Fruit fly (Drosophila melanogaster): ENCODE measurements around the gene Tango10.
A peak's percentile ranks its signal among the peaks of the same experiment; 100 is the strongest.

Gene Tango10

DNA sequence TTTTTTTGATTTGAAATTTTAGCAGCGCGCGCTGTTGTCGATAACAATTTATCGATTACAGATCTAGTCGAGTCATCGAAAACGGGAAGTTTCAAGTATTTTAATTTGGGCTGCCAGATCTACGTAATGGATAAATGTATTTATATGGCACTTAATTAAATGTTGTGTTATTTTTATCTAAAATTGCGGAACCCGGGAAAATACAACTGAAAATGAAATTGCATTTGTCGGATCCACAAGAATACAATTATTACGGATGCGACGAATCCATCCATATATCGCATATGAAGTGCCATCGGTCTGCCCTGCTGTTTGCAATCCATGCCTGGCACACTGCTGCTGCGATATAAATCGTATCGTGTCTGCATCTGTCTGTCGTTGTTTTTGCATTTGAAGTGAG lies at the start of gene Tango10 (continued):
- TF ChIP-seq dmrt11E (tag; optimal IDR thresholded peaks at IDR 0.05) (peak; percentile 60), CG5180 (GFP tag; optimal IDR thresholded peaks at IDR 0.05) (no peak), ap (GFP tag; IDR thresholded peaks at IDR 0.05) (no peak), shn (GFP tag; optimal IDR thresholded peaks at IDR 0.05) (peak; percentile 19), seq (GFP tag; IDR thresholded peaks at IDR 0.05) (no peak), CG8478 (optimal IDR thresholded peaks at IDR 0.05) (no peak), disco-r (GFP tag; optimal IDR thresholded peaks at IDR 0.05) (no peak), CG1603 (tag; optimal IDR thresholded peaks at IDR 0.05) (peak; percentile 79), Spps (tag; optimal IDR thresholded peaks at IDR 0.05) (no peak), dimm (GFP tag; IDR thresholded peaks at IDR 0.05) (no peak), Atf-2 (GFP tag; optimal IDR thresholded peaks at IDR 0.05) (peak; percentile 2), Dip3 (GFP tag; optimal IDR thresholded peaks at IDR 0.05) (peak; percentile 36), Hey (tag; optimal IDR thresholded peaks at IDR 0.05) (no peak), HLHmδ (GFP tag; optimal IDR thresholded peaks at IDR 0.05) (no peak), wdn (GFP tag; IDR thresholded peaks at IDR 0.05) (no peak), CG3838 (GFP tag; optimal IDR thresholded peaks at IDR 0.05) (no peak), CG4282 (GFP tag; optimal IDR thresholded peaks at IDR 0.05) (peak; percentile 22), kay (GFP tag; optimal IDR thresholded peaks at IDR 0.05) (peak; percentile 20), C15 (GFP tag; IDR thresholded peaks at IDR 0.05) (0 out of 3 replicates have a peak, but pooled peaks have one; percentile 18), CG18011 (GFP tag; optimal IDR thresholded peaks at IDR 0.05) (no peak), CG42726 (GFP tag; IDR thresholded peaks at IDR 0.05; ENCODE audit: partially characterized antibody) (peak; percentile 75), CG11504 (tag; optimal IDR thresholded peaks at IDR 0.05) (no peak), bowl (GFP tag; IDR thresholded peaks at IDR 0.05) (no peak), CG33557 (GFP tag; optimal IDR thresholded peaks at IDR 0.05) (no peak), sc (optimal IDR thresholded peaks at IDR 0.05) (no peak), sc (GFP tag; optimal IDR thresholded peaks at IDR 0.05) (no peak), Bdp1 (GFP tag; optimal IDR thresholded peaks at IDR 0.05) (no peak), tin (GFP tag; optimal IDR thresholded peaks at IDR 0.05) (peak; percentile 44), emc (GFP tag; optimal IDR thresholded peaks at IDR 0.05) (no peak), ab (GFP tag; optimal IDR thresholded peaks at IDR 0.05) (no peak), Abd-B (GFP tag; optimal IDR thresholded peaks at IDR 0.05) (peak; percentile 34), CG12071 (GFP tag; optimal IDR thresholded peaks at IDR 0.05) (no peak), usp (GFP tag; optimal IDR thresholded peaks at IDR 0.05) (no peak), CG10209 (GFP tag; optimal IDR thresholded peaks at IDR 0.05) (no peak), CG2875 (GFP tag; optimal IDR thresholded peaks at IDR 0.05) (no peak), fd102C (GFP tag; optimal IDR thresholded peaks at IDR 0.05) (no peak), pan (optimal IDR thresholded peaks at IDR 0.05) (no peak), pan (GFP tag; optimal IDR thresholded peaks at IDR 0.05 in 1 of 2, IDR thresholded peaks at IDR 0.05 in 1 of 2) (peak in 1 of 2 experiments; percentile 29), Med (GFP tag) (peak; percentile 78), wek (GFP tag; optimal IDR thresholded peaks at IDR 0.05) (no peak), Sry-δ (GFP tag; optimal IDR thresholded peaks at IDR 0.05) (peak; percentile 83), crol (GFP tag; IDR thresholded peaks at IDR 0.05) (no peak), CG17359 (tag; optimal IDR thresholded peaks at IDR 0.05) (peak; percentile 26), cad (GFP tag; optimal IDR thresholded peaks at IDR 0.05) (no peak), CG7271 (tag; optimal IDR thresholded peaks at IDR 0.05) (no peak), CG14860 (GFP tag; IDR thresholded peaks at IDR 0.05; ENCODE audit: partially characterized antibody) (peak; percentile 71; the same call in 2 of the 3 replicates), Dek (tag; optimal IDR thresholded peaks at IDR 0.05) (no peak), Dp (GFP tag; optimal IDR thresholded peaks at IDR 0.05) (peak; percentile 87), CHES-1-like (GFP tag; optimal IDR thresholded peaks at IDR 0.05) (no peak), Adf1 (GFP tag; IDR thresholded peaks at IDR 0.05) (no peak), otp (GFP tag; IDR thresholded peaks at IDR 0.05) (no peak), nerfin-2 (GFP tag; IDR thresholded peaks at IDR 0.05; ENCODE audit: partially characterized antibody) (peak; percentile 74)
